Fruit fly (Drosophila melanogaster) Kc167 (cell line): ENCODE results near the gene Blos2.

Experiments
- insv ChIP-seq: fragments of >200 bp; optimal IDR thresholded peaks from 3 replicates; lab custom pipeline; 2018; ENCODE audit warnings: missing external identifiers
- ttk ChIP-seq: sonication (Bioruptor generic); optimal IDR thresholded peaks from 2 replicates; lab custom pipeline; 2017; ENCODE audit warnings: missing external identifiers

DNA sequence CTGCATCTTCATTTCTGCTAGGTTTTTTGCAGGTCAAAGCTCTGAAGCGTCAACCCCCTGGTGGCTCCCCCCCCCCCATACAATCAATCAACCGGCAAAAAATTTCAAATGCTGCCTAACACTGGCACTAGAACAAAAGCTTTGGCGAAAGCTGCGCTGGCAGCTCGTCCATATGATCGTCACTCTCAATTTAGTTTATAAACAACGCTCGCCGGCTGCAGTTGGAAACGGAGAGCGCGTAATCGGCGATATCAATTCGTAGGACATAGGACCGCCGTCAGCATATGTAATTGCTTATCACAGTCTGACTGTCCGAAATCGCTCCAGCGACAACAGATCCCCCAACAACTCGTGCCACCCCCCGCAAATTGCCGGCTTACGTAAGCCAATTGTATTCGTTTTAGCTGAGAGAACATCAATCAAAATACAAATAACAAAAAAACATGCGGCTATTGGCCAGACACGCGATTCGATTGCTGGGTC, 9.0 kb downstream of the Blos2 start, which contains the start of gene Mocs1:
- TF ChIP-seq ttk (lab: Kevin White, UChicago) (no peak), insv (lab: Kevin White, UChicago) (no peak)
